Worm (Caenorhabditis elegans) whole organism, L1 larva: ENCODE results near the gene vig-1.
A peak's percentile ranks its signal among the peaks of the same experiment; 100 is the strongest.

Source experiments
- efl-1 ChIP-seq, 4 experiments: fragments of 150-350 bp; optimal IDR thresholded peaks in 3 of 4; peaks in 1 of 4; 1 replicate in 1 of 4; 2 replicates in 3 of 4; lab custom pipeline; 2014; ENCODE audit warnings: missing biosample characterization in 2 of 4, missing genetic modification characterization in 2 of 4, missing genetic modification reagents in 2 of 4
- elt-2 ChIP-seq: sonication (generic microtip); optimal IDR thresholded peaks from 2 replicates; lab custom pipeline; 2016; ENCODE audit warnings: missing genetic modification characterization, mild to moderate bottlenecking, inconsistent platforms, missing compliant biosample characterization, missing genetic modification reagents
- lir-3 ChIP-seq: sonication (generic microtip); optimal IDR thresholded peaks from 2 replicates; lab custom pipeline; 2016; ENCODE audit warnings: mild to moderate bottlenecking, missing genetic modification characterization, moderate library complexity, missing compliant biosample characterization; ENCODE audit not compliant: poor library complexity
- mef-2 ChIP-seq: fragments of 150-350 bp; optimal IDR thresholded peaks from 2 replicates; lab custom pipeline; 2014; ENCODE audit warnings: missing biosample characterization, missing genetic modification characterization
- nhr-237 ChIP-seq: fragments of 150-350 bp; optimal IDR thresholded peaks from 2 replicates; lab custom pipeline; 2014; ENCODE audit warnings: missing biosample characterization, missing genetic modification characterization
- nhr-28 ChIP-seq: fragments of 150-350 bp; optimal IDR thresholded peaks from 2 replicates; lab custom pipeline; 2014; ENCODE audit warnings: missing biosample characterization, missing genetic modification characterization
- nhr-77 ChIP-seq: fragments of 150-350 bp; optimal IDR thresholded peaks from 2 replicates; lab custom pipeline; 2014; ENCODE audit warnings: missing biosample characterization, missing genetic modification characterization
- rnt-1 ChIP-seq: sonication (generic microtip); optimal IDR thresholded peaks from 2 replicates; lab custom pipeline; 2016; ENCODE audit warnings: mild to moderate bottlenecking, missing genetic modification characterization, moderate library complexity, missing compliant biosample characterization
- snpc-4 ChIP-seq: fragments of 150-350 bp; optimal IDR thresholded peaks from 2 replicates; lab custom pipeline; 2014; ENCODE audit warnings: missing biosample characterization, missing genetic modification characterization
- vab-15 ChIP-seq: sonication (generic microtip); optimal IDR thresholded peaks from 2 replicates; lab custom pipeline; 2017; ENCODE audit warnings: missing genotype, mild to moderate bottlenecking, missing genetic modification characterization, missing compliant biosample characterization

ce11 chrII:1315245-1315644, 5.6 kb upstream of the vig-1 start:
- TF ChIP-seq snpc-4 (tag; lab: Kevin White, UChicago): no peak
- no peak for TF ChIP-seq nhr-77 (tag; lab: Kevin White, UChicago)
- no peak for TF ChIP-seq mef-2 (tag; lab: Kevin White, UChicago)
- TF ChIP-seq nhr-237 (tag; lab: Kevin White, UChicago): no peak
- no peak for TF ChIP-seq elt-2
- no peak for TF ChIP-seq nhr-28 (tag; lab: Kevin White, UChicago)
- TF ChIP-seq vab-15: no peak
- TF ChIP-seq lir-3 (tag; lab: Kevin White, UChicago): no peak
- no peak for TF ChIP-seq efl-1 (optimal IDR thresholded peaks at IDR 0.05; lab: Kevin White, UChicago)
- TF ChIP-seq efl-1 (GFP tag; optimal IDR thresholded peaks at IDR 0.05 in 1 of 2; lab: Kevin White, UChicago): peak in 1 of 2 experiments; percentile 30
- no peak for TF ChIP-seq rnt-1 (tag; lab: Kevin White, UChicago)
